Worm (Caenorhabditis elegans) whole organism, early embryonic: ENCODE data around the gene B0393.9.

Source experiments
- B0310.2 ChIP-seq: sonication (generic microtip); optimal IDR thresholded peaks from 2 replicates; lab custom pipeline; 2016; ENCODE audit warnings: mild to moderate bottlenecking, missing genetic modification characterization, missing compliant biosample characterization
- aly-1 ChIP-seq: sonication (generic microtip); optimal IDR thresholded peaks from 2 replicates; lab custom pipeline; 2016; ENCODE audit warnings: missing genetic modification characterization, missing compliant biosample characterization
- flt-1 ChIP-seq: fragments of 200-800 bp; sonication (Bioruptor generic); IDR thresholded peaks from 2 replicates; pipeline ENCODE4 v1.3.6; 2022; ENCODE audit warnings: missing genetic modification characterization, missing compliant biosample characterization
- hnd-1 ChIP-seq: sonication (generic microtip); optimal IDR thresholded peaks from 2 replicates; lab custom pipeline; 2016; ENCODE audit warnings: missing genetic modification characterization, missing compliant biosample characterization
- scrt-1 ChIP-seq: fragments of 200-800 bp; sonication (Bioruptor generic); IDR thresholded peaks from 2 replicates; pipeline ENCODE4 v1.3.6; 2022; ENCODE audit warnings: missing genetic modification characterization, missing compliant biosample characterization
- sea-1 ChIP-seq: fragments of 200-800 bp; sonication (Bioruptor generic); conservative IDR thresholded peaks from 2 replicates; pipeline ENCODE4 v1.3.6; 2022; ENCODE audit warnings: missing genetic modification characterization, missing compliant biosample characterization
- tbx-11 ChIP-seq: fragments of 200-800 bp; sonication (Bioruptor generic); IDR thresholded peaks from 2 replicates; pipeline ENCODE4 v1.3.6; 2022; ENCODE audit warnings: missing genetic modification characterization, missing compliant biosample characterization
- tbx-37 ChIP-seq: fragments of 200-800 bp; sonication (Bioruptor generic); conservative IDR thresholded peaks from 2 replicates; pipeline ENCODE4 v1.3.6; 2022; ENCODE audit warnings: missing genetic modification reagents, missing genetic modification characterization, missing compliant biosample characterization

- TF ChIP-seq hnd-1 (tag; lab: Kevin White, UChicago), result no peak
- no peak for TF ChIP-seq tbx-11 (GFP tag; lab: Robert Waterston, UW)
- TF ChIP-seq scrt-1 (GFP tag; lab: Robert Waterston, UW), result no peak
- TF ChIP-seq flt-1 (GFP tag; lab: Robert Waterston, UW), result no peak
- no peak for TF ChIP-seq aly-1 (tag; lab: Kevin White, UChicago)
- no peak for TF ChIP-seq tbx-37 (GFP tag; lab: Robert Waterston, UW)
- TF ChIP-seq B0310.2 (tag; lab: Kevin White, UChicago), result no peak
- no peak for TF ChIP-seq sea-1
Measured at ce11 chrIII:4765474-4765873, 14.5 kb downstream of the B0393.9 start, which contains the start of gene B0393.5.
